Fruit fly (Drosophila melanogaster): ENCODE results near the gene Vps16B.

- TF ChIP-seq CG32264 (GFP tag; optimal IDR thresholded peaks at IDR 0.05) (no peak), woc (GFP tag; optimal IDR thresholded peaks at IDR 0.05) (peak; percentile 9), usp (GFP tag; optimal IDR thresholded peaks at IDR 0.05) (no peak), lola (GFP tag; optimal IDR thresholded peaks at IDR 0.05) (no peak), dmrt93B (GFP tag; optimal IDR thresholded peaks at IDR 0.05) (no peak), sv (GFP tag; optimal IDR thresholded peaks at IDR 0.05) (no peak), GATAd (GFP tag; optimal IDR thresholded peaks at IDR 0.05) (no peak), h (GFP tag; optimal IDR thresholded peaks at IDR 0.05) (peak; percentile 27), Dfd (GFP tag; optimal IDR thresholded peaks at IDR 0.05) (no peak), psq (GFP tag; optimal IDR thresholded peaks at IDR 0.05) (peak; percentile 10), OdsH (GFP tag; optimal IDR thresholded peaks at IDR 0.05) (peak; percentile 5), br (GFP tag; optimal IDR thresholded peaks at IDR 0.05) (no peak), N (GFP tag; optimal IDR thresholded peaks at IDR 0.05) (no peak), CG9705 (GFP tag; optimal IDR thresholded peaks at IDR 0.05) (no peak)
These were observed 21.9 kb downstream of the Vps16B start, which contains the start of gene sro for dm6 chr3R:29794161-29794882.
